Worm (Caenorhabditis elegans) whole organism, early embryonic: ENCODE results near the gene Y94H6A.12.
A peak's percentile ranks its signal among the peaks of the same experiment; 100 is the strongest.
"Not testable (repeated sequence)": the region's sequence is repeated elsewhere in the genome, so short reads cannot be mapped to it uniquely, and the experiment has no call there.

Source experiments
- B0310.2 ChIP-seq: sonication (generic microtip); optimal IDR thresholded peaks from 2 replicates; lab custom pipeline; 2016; ENCODE audit warnings: mild to moderate bottlenecking, missing genetic modification characterization, missing compliant biosample characterization
- F13C5.2 ChIP-seq: sonication (generic microtip); optimal IDR thresholded peaks from 2 replicates; lab custom pipeline; 2017; ENCODE audit warnings: mild to moderate bottlenecking, missing genetic modification characterization, inconsistent platforms, missing compliant biosample characterization
- aly-1 ChIP-seq: sonication (generic microtip); optimal IDR thresholded peaks from 2 replicates; lab custom pipeline; 2016; ENCODE audit warnings: missing genetic modification characterization, missing compliant biosample characterization
- ama-1 ChIP-seq: fragments of 150-350 bp; optimal IDR thresholded peaks from 2 replicates; lab custom pipeline; 2014
- ceh-13 ChIP-seq: fragments of 200-800 bp; sonication (Bioruptor generic); optimal IDR thresholded peaks from 2 replicates; lab custom pipeline; 2018; ENCODE audit warnings: mild to moderate bottlenecking, missing genetic modification characterization, missing compliant biosample characterization
- ceh-36 ChIP-seq: sonication (generic microtip); optimal IDR thresholded peaks from 2 replicates; lab custom pipeline; 2016; ENCODE audit warnings: missing genetic modification characterization, inconsistent platforms, missing compliant biosample characterization
- ets-7 ChIP-seq: sonication (generic microtip); optimal IDR thresholded peaks from 2 replicates; lab custom pipeline; 2016; ENCODE audit warnings: missing genotype, missing genetic modification characterization, missing compliant biosample characterization
- flt-1 ChIP-seq: fragments of 200-800 bp; sonication (Bioruptor generic); IDR thresholded peaks from 2 replicates; pipeline ENCODE4 v1.3.6; 2022; ENCODE audit warnings: missing genetic modification characterization, missing compliant biosample characterization
- hmbx-1 ChIP-seq: sonication (generic microtip); optimal IDR thresholded peaks from 2 replicates; lab custom pipeline; 2016; ENCODE audit warnings: mild to moderate bottlenecking, missing genetic modification characterization, missing compliant biosample characterization
- hmg-4 ChIP-seq: fragments of 200-800 bp; sonication (Bioruptor generic); optimal IDR thresholded peaks from 2 replicates; lab custom pipeline; 2018; ENCODE audit warnings: mild to moderate bottlenecking, missing genetic modification characterization, missing compliant biosample characterization
- hnd-1 ChIP-seq: sonication (generic microtip); optimal IDR thresholded peaks from 2 replicates; lab custom pipeline; 2016; ENCODE audit warnings: missing genetic modification characterization, missing compliant biosample characterization
- pes-1 ChIP-seq: fragments of 200-800 bp; sonication (Bioruptor generic); IDR thresholded peaks from 2 replicates; pipeline ENCODE4 v1.3.6; 2022; ENCODE audit warnings: missing genetic modification reagents, missing genetic modification characterization, missing compliant biosample characterization
- scrt-1 ChIP-seq: fragments of 200-800 bp; sonication (Bioruptor generic); IDR thresholded peaks from 2 replicates; pipeline ENCODE4 v1.3.6; 2022; ENCODE audit warnings: missing genetic modification characterization, missing compliant biosample characterization
- sea-1 ChIP-seq: fragments of 200-800 bp; sonication (Bioruptor generic); conservative IDR thresholded peaks from 2 replicates; pipeline ENCODE4 v1.3.6; 2022; ENCODE audit warnings: missing genetic modification characterization, missing compliant biosample characterization
- tbx-11 ChIP-seq: fragments of 200-800 bp; sonication (Bioruptor generic); IDR thresholded peaks from 2 replicates; pipeline ENCODE4 v1.3.6; 2022; ENCODE audit warnings: missing genetic modification characterization, missing compliant biosample characterization
- tbx-37 ChIP-seq: fragments of 200-800 bp; sonication (Bioruptor generic); conservative IDR thresholded peaks from 2 replicates; pipeline ENCODE4 v1.3.6; 2022; ENCODE audit warnings: missing genetic modification reagents, missing genetic modification characterization, missing compliant biosample characterization
- tra-4 ChIP-seq: sonication (generic microtip); optimal IDR thresholded peaks from 2 replicates; lab custom pipeline; 2017; ENCODE audit warnings: missing genetic modification characterization, missing compliant biosample characterization

The Y94H6A.12 gene

DNA sequence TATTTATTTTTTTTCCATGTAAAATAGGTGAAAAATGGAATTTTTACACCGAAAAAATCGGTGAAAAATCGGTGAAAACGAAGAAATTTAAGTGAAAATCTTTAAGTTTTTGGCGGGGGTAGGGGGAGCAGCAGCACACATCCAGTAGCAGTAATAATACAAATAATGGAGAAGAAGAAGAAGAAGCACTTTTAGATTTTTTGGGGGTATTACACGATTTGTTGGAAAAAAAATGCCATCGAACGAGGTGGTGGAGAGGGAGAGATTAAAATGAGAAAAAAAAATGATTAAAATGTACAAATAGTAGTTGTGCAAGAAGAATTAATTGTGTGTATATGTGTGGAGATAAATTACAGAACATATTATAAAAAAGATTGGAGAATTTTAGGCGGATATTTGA, 34.7 kb downstream of the Y94H6A.12 start:
- TF ChIP-seq tbx-37 (GFP tag; lab: Robert Waterston, UW) (no peak), F13C5.2 (tag; lab: Kevin White, UChicago) (no peak), tra-4 (no peak)

ce11 chrIV:2677687-2678086, 35.1 kb downstream of the Y94H6A.12 start:
- TF ChIP-seq B0310.2 (tag; lab: Kevin White, UChicago) = no peak
- TF ChIP-seq ceh-36 = no peak
- no peak for TF ChIP-seq ama-1
- TF ChIP-seq aly-1 (tag; lab: Kevin White, UChicago) = no peak
- TF ChIP-seq sea-1 (GFP tag; lab: Robert Waterston, UW) = no peak
- TF ChIP-seq hnd-1 (tag; lab: Kevin White, UChicago) = no peak
- no peak for TF ChIP-seq F13C5.2 (tag; lab: Kevin White, UChicago)
- TF ChIP-seq scrt-1 = no peak
- TF ChIP-seq tbx-37 (GFP tag; lab: Robert Waterston, UW) = no peak
- no peak for TF ChIP-seq hmg-4 (GFP tag; lab: Kevin White, UChicago)
- no peak for TF ChIP-seq tra-4
- no peak for TF ChIP-seq flt-1 (GFP tag; lab: Robert Waterston, UW)
- TF ChIP-seq hmbx-1 (tag; lab: Kevin White, UChicago) = no peak

DNA sequence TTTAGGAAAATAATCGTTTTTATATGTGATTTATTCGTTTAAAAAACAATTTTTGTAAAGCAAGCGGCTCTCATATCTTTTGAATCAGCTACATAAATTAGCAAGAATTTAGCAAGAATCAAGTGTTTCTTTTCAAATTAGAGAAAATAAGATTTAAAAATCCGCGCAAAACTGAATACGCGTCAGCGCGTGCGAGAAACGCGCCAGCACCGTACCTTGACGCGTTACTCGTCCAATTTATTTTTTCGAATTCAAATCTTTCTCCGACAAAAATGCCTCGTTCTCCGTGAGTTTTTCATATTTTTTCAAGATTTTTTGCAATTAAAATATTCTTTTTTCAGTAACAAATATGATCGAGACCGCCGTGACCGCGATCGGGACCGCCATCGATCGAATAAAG, 36.6 kb downstream of the Y94H6A.12 start, which contains the start of gene Y94H6A.3:
Y94H6A.3 (plus strand) TSS at position 232 of the 400 bp plus-strand sequence.
- peak; percentile 69 for TF ChIP-seq F13C5.2 (tag; lab: Kevin White, UChicago)
- TF ChIP-seq flt-1 (GFP tag; lab: Robert Waterston, UW) = peak; percentile 51; the same call in 1 of the 2 replicates
- no peak for TF ChIP-seq scrt-1
- no peak for TF ChIP-seq pes-1

DNA sequence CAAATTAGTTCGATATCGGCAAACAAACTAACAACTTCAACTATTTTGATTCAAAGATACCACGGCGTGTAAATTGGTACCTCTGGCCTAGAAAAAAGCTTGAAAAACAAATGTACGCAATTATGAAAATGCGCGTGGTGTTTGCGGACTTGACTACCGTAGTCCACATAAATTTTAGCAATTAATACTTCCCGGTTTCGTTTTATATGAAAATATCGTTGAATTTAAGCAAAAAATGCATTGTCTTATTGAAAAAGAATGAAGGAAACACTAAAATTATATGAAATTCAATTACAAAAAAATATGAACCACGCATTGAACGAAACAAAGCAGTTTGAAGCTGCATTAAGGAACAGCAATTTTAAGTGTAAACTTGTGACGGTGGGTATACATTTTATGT, 37.9 kb downstream of the Y94H6A.12 start, which contains the start of gene gpx-4:
gpx-4 (minus strand) TSS at position 101 of the 400 bp plus-strand sequence.
- TF ChIP-seq tra-4; ceh-13 (GFP tag; lab: Kevin White, UChicago); hmg-4 (GFP tag; lab: Kevin White, UChicago): not testable (repeated sequence)

ce11 chrIV:2670664-2671063, 42.2 kb downstream of the Y94H6A.12 start:
- TF ChIP-seq hmbx-1 (tag; lab: Kevin White, UChicago) (no peak), flt-1 (GFP tag; lab: Robert Waterston, UW) (no peak), ceh-36 (no peak), ets-7 (tag; lab: Kevin White, UChicago) (no peak), scrt-1 (no peak), sea-1 (GFP tag; lab: Robert Waterston, UW) (no peak), tbx-37 (GFP tag; lab: Robert Waterston, UW) (no peak), ceh-13 (GFP tag; lab: Kevin White, UChicago) (no peak)

ce11 chrIV:2666586-2667100, 46.2 kb downstream of the Y94H6A.12 start, which contains the start of gene Y69A2AR.1:
Gene Y69A2AR.1 (plus strand): TSS chrIV:2667050.
- TF ChIP-seq pes-1 (no peak), ama-1 (no peak), ets-7 (tag; lab: Kevin White, UChicago) (no peak), F13C5.2 (tag; lab: Kevin White, UChicago) (no peak), hmbx-1 (tag; lab: Kevin White, UChicago) (no peak), B0310.2 (tag; lab: Kevin White, UChicago) (no peak), sea-1 (GFP tag; lab: Robert Waterston, UW) (no peak), tbx-11 (no peak), tra-4 (no peak), flt-1 (GFP tag; lab: Robert Waterston, UW) (no peak), hmg-4 (GFP tag; lab: Kevin White, UChicago) (no peak), ceh-36 (no peak), ceh-13 (GFP tag; lab: Kevin White, UChicago) (no peak), scrt-1 (no peak), aly-1 (tag; lab: Kevin White, UChicago) (no peak)

DNA sequence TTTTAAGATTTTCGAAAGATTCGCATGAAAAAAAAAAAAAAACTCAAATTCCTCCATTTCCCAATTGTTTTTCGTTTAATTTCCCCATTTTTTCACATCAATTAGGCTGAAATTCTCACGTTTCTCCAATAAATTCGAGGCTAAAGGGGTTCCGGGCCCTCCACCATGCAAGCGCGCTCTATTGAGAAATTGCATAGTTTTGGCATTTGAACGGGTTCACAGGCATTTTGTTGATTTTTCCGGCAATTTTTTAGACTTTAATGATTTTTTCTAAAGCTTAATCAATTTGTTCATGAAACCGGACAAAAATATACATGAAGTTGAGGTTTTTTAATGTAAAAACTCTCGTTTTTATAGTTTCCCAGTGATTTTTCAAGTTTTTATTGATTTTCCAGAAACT, 46.7 kb downstream of the Y94H6A.12 start:
- no peak for TF ChIP-seq hnd-1 (tag; lab: Kevin White, UChicago)

DNA sequence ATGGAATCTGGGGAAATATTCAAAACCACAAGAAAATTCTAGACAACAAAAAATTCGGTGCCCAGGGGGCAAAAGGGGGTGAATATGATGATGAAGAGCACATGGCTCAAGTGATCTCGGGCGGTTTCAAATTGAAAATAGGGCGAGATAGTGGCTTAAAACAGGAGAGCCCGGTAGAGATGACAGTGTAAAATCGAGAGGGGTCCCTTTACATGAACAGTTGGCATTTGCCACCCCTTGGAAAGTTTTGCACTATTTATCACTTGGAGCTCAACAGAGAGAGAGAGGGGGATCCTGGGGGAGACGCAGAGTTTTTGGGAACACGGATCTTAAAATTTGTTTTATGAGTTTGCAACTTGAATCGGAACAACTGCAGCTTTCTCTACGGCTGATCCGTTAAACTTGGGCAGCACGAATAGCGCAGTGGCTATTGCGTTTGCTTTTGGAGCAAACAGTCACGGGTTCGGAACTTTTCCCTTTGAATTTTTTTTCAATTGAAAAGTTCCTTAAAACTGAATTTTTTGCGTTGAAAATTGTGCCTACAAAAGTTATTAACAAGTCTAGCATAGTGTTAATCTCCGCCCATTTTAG, 47.4 kb downstream of the Y94H6A.12 start:
- TF ChIP-seq flt-1 (GFP tag; lab: Robert Waterston, UW) = no peak
- no peak for TF ChIP-seq ets-7 (tag; lab: Kevin White, UChicago)
- TF ChIP-seq B0310.2 (tag; lab: Kevin White, UChicago) = no peak
- TF ChIP-seq tbx-37 (GFP tag; lab: Robert Waterston, UW) = no peak
- TF ChIP-seq hmbx-1 (tag; lab: Kevin White, UChicago) = no peak
- no peak for TF ChIP-seq ama-1
- TF ChIP-seq scrt-1 = no peak
- TF ChIP-seq tra-4 = no peak
- TF ChIP-seq hmg-4 (GFP tag; lab: Kevin White, UChicago) = no peak
- TF ChIP-seq pes-1 = no peak
- no peak for TF ChIP-seq ceh-13 (GFP tag; lab: Kevin White, UChicago)
- TF ChIP-seq F13C5.2 (tag; lab: Kevin White, UChicago) = no peak

- TF ChIP-seq ceh-13 (GFP tag; lab: Kevin White, UChicago) = no peak
- no peak for TF ChIP-seq ceh-36
- no peak for TF ChIP-seq ama-1
- no peak for TF ChIP-seq B0310.2 (tag; lab: Kevin White, UChicago)
- no peak for TF ChIP-seq hmbx-1 (tag; lab: Kevin White, UChicago)
- TF ChIP-seq F13C5.2 (tag; lab: Kevin White, UChicago) = no peak
- no peak for TF ChIP-seq tbx-11
- TF ChIP-seq flt-1 (GFP tag; lab: Robert Waterston, UW) = no peak
- no peak for TF ChIP-seq ets-7 (tag; lab: Kevin White, UChicago)
- no peak for TF ChIP-seq pes-1
- TF ChIP-seq hmg-4 (GFP tag; lab: Kevin White, UChicago) = no peak
- no peak for TF ChIP-seq scrt-1
- no peak for TF ChIP-seq sea-1 (GFP tag; lab: Robert Waterston, UW)
- no peak for TF ChIP-seq tbx-37 (GFP tag; lab: Robert Waterston, UW)
- TF ChIP-seq hnd-1 (tag; lab: Kevin White, UChicago) = no peak
- TF ChIP-seq tra-4 = no peak
- no peak for TF ChIP-seq aly-1 (tag; lab: Kevin White, UChicago)
Observed at ce11 chrIV:2664901-2665201, 48.0 kb downstream of the Y94H6A.12 start.
